In the genomic region with DNA sequence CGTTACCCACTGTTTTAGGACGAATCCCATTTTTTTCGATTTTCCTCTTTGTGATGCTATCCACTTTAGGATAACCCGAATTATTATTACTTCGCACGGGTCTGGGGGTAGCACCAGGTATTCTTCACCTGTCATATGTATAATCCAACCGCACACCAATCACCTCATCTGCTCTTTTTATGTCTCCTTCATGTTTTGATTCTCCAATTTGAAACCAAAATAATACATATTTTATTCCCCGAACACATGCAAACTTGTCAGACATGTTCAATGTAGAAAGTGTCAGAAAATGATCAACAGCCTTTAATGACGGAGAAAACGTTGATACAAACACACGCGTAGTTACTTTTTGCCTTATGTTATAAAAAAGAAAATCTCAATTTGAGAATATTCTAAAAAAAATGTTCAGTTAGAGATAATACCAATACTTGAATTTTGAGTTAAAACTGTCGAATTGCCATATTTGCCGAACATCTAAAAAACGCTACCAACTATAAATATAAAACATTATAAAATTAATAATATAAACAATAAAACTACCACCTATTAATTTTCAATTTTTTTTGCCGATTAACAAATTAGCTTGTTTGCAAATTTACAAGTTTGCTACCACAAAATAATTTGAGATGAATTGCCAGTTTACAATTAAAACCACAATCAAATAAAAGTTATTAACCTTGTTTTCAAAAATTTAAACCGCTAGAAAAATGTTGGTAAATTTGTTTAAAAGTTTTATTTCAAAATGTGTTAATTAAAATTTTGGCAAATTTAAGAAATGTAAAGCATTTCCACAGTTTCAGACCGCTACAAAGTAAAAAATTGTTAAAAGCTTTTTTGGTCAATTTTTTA, we compare ENCODE assay signal across 6 worm cellular contexts.
A peak's percentile ranks its signal among the peaks of the same experiment; 100 is the strongest.
TF ChIP-seq lines count a peak whose summit lies in the region.

No protein-coding gene starts in this region.

TF ChIP-seq in whole organism, L1 larva, 84 proteins besides CTCF, POLR2A, EP300 and RAD21 (continues in another document):
- TF ChIP-seq nhr-76 (tag; optimal IDR thresholded peaks at IDR 0.05; lab: Kevin White, UChicago) (no peak), lin-39 (tag; optimal IDR thresholded peaks at IDR 0.05; lab: Kevin White, UChicago) (peak; percentile 6), hlh-4 (tag; optimal IDR thresholded peaks at IDR 0.05; lab: Kevin White, UChicago) (peak; percentile 10), ztf-4 (tag; optimal IDR thresholded peaks at IDR 0.05; lab: Kevin White, UChicago) (peak; percentile 60), rnt-1 (tag; optimal IDR thresholded peaks at IDR 0.05; lab: Kevin White, UChicago) (peak; percentile 5), aha-1 (tag; optimal IDR thresholded peaks at IDR 0.05; lab: Kevin White, UChicago) (no peak), xbp-1 (tag; optimal IDR thresholded peaks at IDR 0.05; lab: Kevin White, UChicago) (peak; percentile 2), unc-86 (tag; optimal IDR thresholded peaks at IDR 0.05; lab: Kevin White, UChicago) (no peak), ama-1 (optimal IDR thresholded peaks at IDR 0.05; lab: Kevin White, UChicago) (peak; percentile 32), ces-1 (GFP tag; optimal IDR thresholded peaks at IDR 0.05; lab: Kevin White, UChicago) (no peak), nhr-71 (tag; optimal IDR thresholded peaks at IDR 0.05; lab: Kevin White, UChicago) (peak; percentile 46), fkh-8 (tag; optimal IDR thresholded peaks at IDR 0.05; lab: Kevin White, UChicago) (peak; percentile 32), snu-23 (GFP tag; optimal IDR thresholded peaks at IDR 0.05; lab: Kevin White, UChicago) (peak; percentile 6)

TF ChIP-seq in whole organism, L2 larva, 48 proteins besides CTCF, POLR2A, EP300 and RAD21 (continues in another document):
- TF ChIP-seq nhr-10 (tag; optimal IDR thresholded peaks at IDR 0.05; lab: Kevin White, UChicago) (no peak), zag-1 (tag; optimal IDR thresholded peaks at IDR 0.05; lab: Kevin White, UChicago) (no peak), sem-4 (tag; optimal IDR thresholded peaks at IDR 0.05; lab: Kevin White, UChicago) (peak; percentile 67), nhr-11 (tag; optimal IDR thresholded peaks at IDR 0.05; lab: Kevin White, UChicago) (no peak), lin-39 (tag; optimal IDR thresholded peaks at IDR 0.05; lab: Kevin White, UChicago) (no peak), peb-1 (tag; optimal IDR thresholded peaks at IDR 0.05; lab: Kevin White, UChicago) (no peak), lin-13 (GFP tag; optimal IDR thresholded peaks at IDR 0.05; lab: Kevin White, UChicago) (peak; percentile 55), gmeb-1 (tag; optimal IDR thresholded peaks at IDR 0.05; lab: Kevin White, UChicago) (no peak), nhr-23 (tag; optimal IDR thresholded peaks at IDR 0.05; lab: Kevin White, UChicago) (no peak), nhr-237 (tag; optimal IDR thresholded peaks at IDR 0.05; lab: Kevin White, UChicago) (no peak), dmd-4 (tag; optimal IDR thresholded peaks at IDR 0.05; lab: Kevin White, UChicago) (peak; percentile 52), ztf-1 (GFP tag; conservative IDR thresholded peaks at IDR 0.05; lab: Robert Waterston, UW) (no peak), unc-39 (tag; optimal IDR thresholded peaks at IDR 0.05; lab: Kevin White, UChicago) (no peak), sma-3 (GFP tag; optimal IDR thresholded peaks at IDR 0.05; lab: Kevin White, UChicago) (peak; percentile 48)

TF ChIP-seq in whole organism, L3 larva, 47 proteins besides CTCF, POLR2A, EP300 and RAD21 (continues in another document):
- TF ChIP-seq ama-1 (optimal IDR thresholded peaks at IDR 0.05; lab: Kevin White, UChicago) = peak; percentile 97
- TF ChIP-seq nfya-1 (tag; optimal IDR thresholded peaks at IDR 0.05; lab: Kevin White, UChicago; ENCODE audit: insufficient read depth) = peak; percentile 67
- peak; percentile 92 for TF ChIP-seq ztf-4 (tag; optimal IDR thresholded peaks at IDR 0.05; lab: Kevin White, UChicago)
- peak; percentile 89 for TF ChIP-seq nhr-25 (tag; optimal IDR thresholded peaks at IDR 0.05; lab: Kevin White, UChicago)
- no peak for TF ChIP-seq eor-1 (tag; optimal IDR thresholded peaks at IDR 0.05; lab: Kevin White, UChicago)
- TF ChIP-seq elt-2 (tag; optimal IDR thresholded peaks at IDR 0.05; lab: Kevin White, UChicago) = peak; percentile 1
- TF ChIP-seq pha-4 (tag; optimal IDR thresholded peaks at IDR 0.05; lab: Kevin White, UChicago) = peak; percentile 38
- TF ChIP-seq nhr-43 (tag; optimal IDR thresholded peaks at IDR 0.05; lab: Kevin White, UChicago; ENCODE audit: poor library complexity, severe bottlenecking) = peak; percentile 54
- peak; percentile 28 for TF ChIP-seq aly-2 (tag; optimal IDR thresholded peaks at IDR 0.05; lab: Kevin White, UChicago)
- TF ChIP-seq tbx-2 (tag; optimal IDR thresholded peaks at IDR 0.05; lab: Kevin White, UChicago) = peak; percentile 19
- TF ChIP-seq ZK546.5 (tag; optimal IDR thresholded peaks at IDR 0.05; lab: Kevin White, UChicago) = no peak
- no peak for TF ChIP-seq fos-1 (tag; optimal IDR thresholded peaks at IDR 0.05; lab: Kevin White, UChicago)
- no peak for TF ChIP-seq mml-1 (tag; optimal IDR thresholded peaks at IDR 0.05; lab: Kevin White, UChicago)
- peak in 1 of 3 experiments; percentile 69 for TF ChIP-seq elt-3 (tag; optimal IDR thresholded peaks at IDR 0.05; lab: Kevin White, UChicago)

TF ChIP-seq in whole organism, L4 larva, 104 proteins besides CTCF, POLR2A, EP300 and RAD21 (continues in another document):
- TF ChIP-seq ZK546.5 (tag; optimal IDR thresholded peaks at IDR 0.05; lab: Kevin White, UChicago) (no peak), mdl-1 (tag; optimal IDR thresholded peaks at IDR 0.05; lab: Kevin White, UChicago) (no peak), snpc-1.2 (GFP tag; IDR thresholded peaks at IDR 0.05; lab: Robert Waterston, UW) (0 out of 2 replicates have a peak, but pooled peaks have one; percentile 7), Y5F2A.4 (GFP tag; optimal IDR thresholded peaks at IDR 0.05; lab: Kevin White, UChicago) (no peak), daf-19 (GFP tag; conservative IDR thresholded peaks at IDR 0.05; lab: Robert Waterston, UW) (no peak), ces-1 (GFP tag; optimal IDR thresholded peaks at IDR 0.05; lab: Kevin White, UChicago) (no peak), mdt-29 (GFP tag; IDR thresholded peaks at IDR 0.05; lab: Robert Waterston, UW) (peak; percentile 48), lin-39 (tag; optimal IDR thresholded peaks at IDR 0.05; lab: Kevin White, UChicago) (no peak), nhr-28 (tag; optimal IDR thresholded peaks at IDR 0.05; lab: Kevin White, UChicago) (no peak), sdz-12 (GFP tag; optimal IDR thresholded peaks at IDR 0.05; lab: Kevin White, UChicago) (no peak), egl-27 (tag; optimal IDR thresholded peaks at IDR 0.05; lab: Kevin White, UChicago) (no peak), dpl-1 (GFP tag; optimal IDR thresholded peaks at IDR 0.05; lab: Kevin White, UChicago) (no peak), R02D3.7 (tag; optimal IDR thresholded peaks at IDR 0.05; lab: Kevin White, UChicago) (no peak), lir-3 (tag; optimal IDR thresholded peaks at IDR 0.05; lab: Kevin White, UChicago) (no peak), lin-13 (GFP tag; optimal IDR thresholded peaks at IDR 0.05; lab: Kevin White, UChicago) (no peak)

TF ChIP-seq in whole organism, mixed stage, embryonic, 35 proteins besides CTCF, POLR2A, EP300 and RAD21:
- TF ChIP-seq ztf-11 (tag; optimal IDR thresholded peaks at IDR 0.05; lab: Kevin White, UChicago) = no peak
- TF ChIP-seq ces-1 (GFP tag; optimal IDR thresholded peaks at IDR 0.05; lab: Kevin White, UChicago) = peak; percentile 18

TF ChIP-seq in whole organism, young adult, 124 proteins besides CTCF, POLR2A, EP300 and RAD21 (continues in another document):
- TF ChIP-seq nfyb-1 (GFP tag; IDR thresholded peaks at IDR 0.05; lab: Robert Waterston, UW) (peak; percentile 81), tlf-1 (GFP tag; optimal IDR thresholded peaks at IDR 0.05; lab: Kevin White, UChicago) (peak; percentile 25), chd-7 (tag; optimal IDR thresholded peaks at IDR 0.05; lab: Kevin White, UChicago) (peak; percentile 48), somi-1 (GFP tag; optimal IDR thresholded peaks at IDR 0.05; lab: Kevin White, UChicago) (peak; percentile 11), C06A6.2 (GFP tag; conservative IDR thresholded peaks at IDR 0.05; lab: Robert Waterston, UW) (peak; percentile 27), snpc-4 (GFP tag; optimal IDR thresholded peaks at IDR 0.05; lab: Kevin White, UChicago) (no peak), snpc-4 (tag; optimal IDR thresholded peaks at IDR 0.05; lab: Kevin White, UChicago) (peak in 2 of 4 experiments; percentile 22 to 42), attf-5 (GFP tag; optimal IDR thresholded peaks at IDR 0.05; lab: Kevin White, UChicago) (no peak), F10E7.11 (tag; optimal IDR thresholded peaks at IDR 0.05; lab: Kevin White, UChicago) (peak; percentile 50), let-607 (tag; optimal IDR thresholded peaks at IDR 0.05; lab: Kevin White, UChicago) (peak; percentile 1 to 31), akir-1 (GFP tag; optimal IDR thresholded peaks at IDR 0.05; lab: Kevin White, UChicago) (no peak), B0336.3 (GFP tag; IDR thresholded peaks at IDR 0.05; lab: Robert Waterston, UW) (peak; percentile 60), lin-40 (tag; optimal IDR thresholded peaks at IDR 0.05; lab: Kevin White, UChicago) (peak; percentile 55), attf-3 (GFP tag; conservative IDR thresholded peaks at IDR 0.05; lab: Robert Waterston, UW) (no peak), athp-1 (tag; optimal IDR thresholded peaks at IDR 0.05; lab: Kevin White, UChicago) (peak; percentile 75), lin-35 (GFP tag; optimal IDR thresholded peaks at IDR 0.05; lab: Kevin White, UChicago) (peak in 1 of 3 experiments; percentile 78), F57C9.4 (tag; optimal IDR thresholded peaks at IDR 0.05; lab: Kevin White, UChicago) (peak; percentile 56), Y53G8AR.9 (GFP tag; conservative IDR thresholded peaks at IDR 0.05; lab: Robert Waterston, UW) (peak; percentile 59), bed-2 (GFP tag; IDR thresholded peaks at IDR 0.05; lab: Robert Waterston, UW) (no peak), Y79H2A.3 (GFP tag; conservative IDR thresholded peaks at IDR 0.05; lab: Robert Waterston, UW) (no peak), lsl-1 (GFP tag; optimal IDR thresholded peaks at IDR 0.05; lab: Kevin White, UChicago) (no peak), atf-7 (tag; optimal IDR thresholded peaks at IDR 0.05; lab: Kevin White, UChicago) (peak; percentile 59), rcor-1 (GFP tag; IDR thresholded peaks at IDR 0.05; lab: Robert Waterston, UW) (no peak; the same call in 1 of the 2 replicates), F49E8.2 (tag; optimal IDR thresholded peaks at IDR 0.05; lab: Kevin White, UChicago; ENCODE audit: insufficient read depth) (no peak), let-526 (GFP tag; IDR thresholded peaks at IDR 0.05; lab: Robert Waterston, UW) (0 out of 2 replicates have a peak, but pooled peaks have one; percentile 4), madf-6 (GFP tag; IDR thresholded peaks at IDR 0.05; lab: Robert Waterston, UW) (peak; percentile 26), ztf-3 (GFP tag; optimal IDR thresholded peaks at IDR 0.05; lab: Kevin White, UChicago) (peak; percentile 61), madf-10 (tag; optimal IDR thresholded peaks at IDR 0.05; lab: Kevin White, UChicago) (peak; percentile 73), pbrm-1 (GFP tag; IDR thresholded peaks at IDR 0.05; lab: Robert Waterston, UW) (peak; percentile 74; the same call in 1 of the 2 replicates)
